Fruit fly (Drosophila melanogaster): Measurements from ENCODE around the gene Tgi.
A peak's percentile ranks its signal among the peaks of the same experiment; 100 is the strongest.

Gene Tgi

DNA sequence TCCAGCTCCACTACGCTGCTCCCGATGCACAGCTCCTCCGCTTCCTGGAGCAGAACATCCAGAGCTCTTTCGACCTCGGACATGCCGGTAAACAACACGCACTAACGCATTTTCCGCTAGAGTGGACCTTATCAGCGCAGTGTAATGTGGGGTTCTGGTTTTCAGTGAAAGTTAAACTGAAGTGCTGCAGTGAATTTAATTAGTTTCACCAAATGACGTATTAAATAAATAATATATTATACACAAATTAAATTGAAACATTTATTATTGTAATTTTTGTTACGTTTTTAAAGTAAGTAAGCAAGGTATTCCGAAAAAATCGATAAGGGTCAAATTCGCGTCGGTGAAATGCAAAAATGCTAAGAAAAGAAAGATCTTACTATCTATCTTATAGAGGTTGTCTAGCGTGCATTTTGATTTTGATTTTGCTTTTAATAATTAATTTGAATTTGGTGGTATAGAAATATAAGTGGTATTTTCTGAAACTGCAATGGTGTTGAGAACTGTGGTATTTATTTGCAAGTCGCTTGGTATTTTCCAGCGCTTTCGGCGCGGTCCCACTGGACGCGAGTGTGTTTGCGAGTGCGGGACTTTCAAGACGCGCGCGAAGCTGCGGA, 36.3 kb upstream of the Tgi start, which contains the start of the genes JMJD7 and CG10738 (continued):
- TF ChIP-seq Xbp1 (GFP tag; optimal IDR thresholded peaks at IDR 0.05), result peak; percentile 57
- TF ChIP-seq phol (tag; optimal IDR thresholded peaks at IDR 0.05), result peak; percentile 48
- no peak for TF ChIP-seq CG7271 (tag; optimal IDR thresholded peaks at IDR 0.05)
- peak; percentile 6 for TF ChIP-seq kay (GFP tag; optimal IDR thresholded peaks at IDR 0.05)
- TF ChIP-seq gro (GFP tag; optimal IDR thresholded peaks at IDR 0.05), result no peak
- TF ChIP-seq Nf-YC (tag; optimal IDR thresholded peaks at IDR 0.05), result peak; percentile 19
- TF ChIP-seq CG6683 (GFP tag; optimal IDR thresholded peaks at IDR 0.05), result peak; percentile 43
- peak; percentile 76 for TF ChIP-seq CG5953 (GFP tag; IDR thresholded peaks at IDR 0.05)
- TF ChIP-seq CG15601 (tag; optimal IDR thresholded peaks at IDR 0.05), result no peak
- no peak for TF ChIP-seq CG1233 (GFP tag; optimal IDR thresholded peaks at IDR 0.05)
- TF ChIP-seq inv (GFP tag; IDR thresholded peaks at IDR 0.05; ENCODE audit: partially characterized antibody), result no peak
- TF ChIP-seq Sry-β (GFP tag; optimal IDR thresholded peaks at IDR 0.05), result peak; percentile 32
- peak; percentile 19 for TF ChIP-seq CG13424 (tag; optimal IDR thresholded peaks at IDR 0.05)
- no peak for TF ChIP-seq CG5180 (GFP tag; optimal IDR thresholded peaks at IDR 0.05)
- TF ChIP-seq CG43689 (GFP tag; IDR thresholded peaks at IDR 0.05), result no peak
- no peak for TF ChIP-seq HLHmδ (GFP tag; optimal IDR thresholded peaks at IDR 0.05)
- TF ChIP-seq prd (optimal IDR thresholded peaks at IDR 0.05), result no peak
- TF ChIP-seq prd (GFP tag; IDR thresholded peaks at IDR 0.05), result peak; percentile 64
- TF ChIP-seq Fer2 (tag; optimal IDR thresholded peaks at IDR 0.05), result peak; percentile 16
- TF ChIP-seq bsh (GFP tag; optimal IDR thresholded peaks at IDR 0.05), result peak in 1 of 2 experiments; percentile 13
- peak; percentile 64 for TF ChIP-seq pzg (GFP tag; optimal IDR thresholded peaks at IDR 0.05)
- TF ChIP-seq zfh2 (GFP tag; optimal IDR thresholded peaks at IDR 0.05), result peak; percentile 31
- 0 out of 2 replicates have a peak, but pooled peaks have one; percentile 30 for TF ChIP-seq danr (GFP tag; IDR thresholded peaks at IDR 0.05)
- TF ChIP-seq tll (GFP tag; optimal IDR thresholded peaks at IDR 0.05), result no peak
- TF ChIP-seq Opbp (GFP tag; IDR thresholded peaks at IDR 0.05; ENCODE audit: partially characterized antibody), result 0 out of 3 replicates have a peak, but pooled peaks have one; percentile 35
- TF ChIP-seq CG6654 (GFP tag; optimal IDR thresholded peaks at IDR 0.05), result peak; percentile 56
- no peak for TF ChIP-seq CG1832 (GFP tag; optimal IDR thresholded peaks at IDR 0.05)
- peak; percentile 39 for TF ChIP-seq nmo (GFP tag; optimal IDR thresholded peaks at IDR 0.05)
- no peak for TF ChIP-seq crp (GFP tag; optimal IDR thresholded peaks at IDR 0.05)
- peak; percentile 64 for TF ChIP-seq CG2712 (tag; optimal IDR thresholded peaks at IDR 0.05)
- TF ChIP-seq CG32532 (GFP tag; IDR thresholded peaks at IDR 0.05), result peak; percentile 85
- TF ChIP-seq Bdp1 (GFP tag; optimal IDR thresholded peaks at IDR 0.05), result no peak
- 0 out of 2 replicates have a peak, but pooled peaks have one; percentile 29 for TF ChIP-seq dimm (GFP tag; IDR thresholded peaks at IDR 0.05)
- no peak for TF ChIP-seq Oli (tag; optimal IDR thresholded peaks at IDR 0.05)
- TF ChIP-seq CG4328 (GFP tag; optimal IDR thresholded peaks at IDR 0.05), result peak; percentile 56
- no peak for TF ChIP-seq NC2β (GFP tag; optimal IDR thresholded peaks at IDR 0.05)
- TF ChIP-seq CG11085 (GFP tag; IDR thresholded peaks at IDR 0.05), result peak; percentile 63
- TF ChIP-seq abd-A (tag; optimal IDR thresholded peaks at IDR 0.05), result no peak
- TF ChIP-seq chinmo (GFP tag; IDR thresholded peaks at IDR 0.05; ENCODE audit: partially characterized antibody), result no peak
- TF ChIP-seq E2f1 (GFP tag; IDR thresholded peaks at IDR 0.05), result peak; percentile 61
- no peak for TF ChIP-seq jigr1 (GFP tag; IDR thresholded peaks at IDR 0.05)
- TF ChIP-seq B-H2 (GFP tag; optimal IDR thresholded peaks at IDR 0.05), result no peak
- TF ChIP-seq CG16815 (GFP tag; optimal IDR thresholded peaks at IDR 0.05), result no peak
- no peak for TF ChIP-seq CG15479 (GFP tag; optimal IDR thresholded peaks at IDR 0.05)
- TF ChIP-seq salm (tag; optimal IDR thresholded peaks at IDR 0.05), result no peak
- TF ChIP-seq dysf (GFP tag; IDR thresholded peaks at IDR 0.05), result peak; percentile 81
- TF ChIP-seq repo (GFP tag; optimal IDR thresholded peaks at IDR 0.05), result peak; percentile 49
- no peak for TF ChIP-seq CrebB (tag; optimal IDR thresholded peaks at IDR 0.05)
- no peak for TF ChIP-seq Dek (tag; optimal IDR thresholded peaks at IDR 0.05)
